ENCODE assay signal across 5 fruit fly cellular contexts in the genomic region with DNA sequence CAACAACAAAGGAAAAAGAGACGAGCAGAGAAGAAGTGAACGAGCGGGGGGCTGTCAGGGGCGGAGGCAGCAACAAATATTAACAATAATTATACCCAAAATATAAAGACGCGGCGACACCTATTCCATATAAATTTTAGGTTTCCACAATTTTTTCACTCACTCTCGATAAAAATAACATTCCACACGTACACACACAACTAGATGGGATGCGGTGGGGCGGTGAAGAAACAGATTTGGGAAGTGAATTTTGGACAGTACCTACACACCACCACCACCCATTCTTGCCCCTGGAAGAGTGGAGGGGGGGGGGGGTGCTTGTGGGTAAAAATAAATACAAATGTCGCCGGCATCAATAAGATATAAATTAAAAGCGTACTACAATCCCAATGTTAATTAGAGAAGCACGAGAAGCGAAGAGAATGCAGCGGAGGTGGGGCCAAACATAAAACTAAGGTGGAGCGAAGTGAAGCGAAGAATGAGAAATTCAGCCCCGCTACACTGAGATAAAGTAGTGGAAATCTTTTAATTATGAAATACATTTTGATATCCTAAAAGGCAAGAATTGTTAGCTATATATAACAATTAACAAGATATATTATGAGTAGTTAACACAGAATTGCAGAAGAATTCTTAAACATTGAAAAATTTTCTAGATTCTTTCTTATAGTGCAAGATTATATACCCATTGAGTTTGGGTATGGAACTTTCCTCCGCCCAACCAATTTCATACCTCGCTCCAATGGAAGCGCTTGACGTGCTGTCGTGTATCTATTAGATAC.
TF ChIP-seq lines count a peak whose summit lies in the region.

No protein-coding gene starts in this region.

- TF ChIP-seq CTCF in whole organism, embryonic (GFP tag; optimal IDR thresholded peaks at IDR 0.05; lab: Kevin White, UChicago), result no peak

TF ChIP-seq in whole organism, adult, 20 proteins besides CTCF, POLR2A, EP300 and RAD21:
- no peak for TF ChIP-seq cic (GFP tag; optimal IDR thresholded peaks at IDR 0.05; lab: Kevin White, UChicago)
- peak; percentile 1 for TF ChIP-seq kay (GFP tag; lab: Kevin White, UChicago; ENCODE audit: borderline replicate concordance)

TF ChIP-seq in whole organism, embryonic, 481 proteins besides CTCF, POLR2A, EP300 and RAD21 (continues in another document):
- TF ChIP-seq CG8089 (GFP tag; optimal IDR thresholded peaks at IDR 0.05; lab: Kevin White, UChicago), result peak; percentile 63
- no peak for TF ChIP-seq gro (GFP tag; optimal IDR thresholded peaks at IDR 0.05; lab: Kevin White, UChicago)
- TF ChIP-seq CG14050 (GFP tag; IDR thresholded peaks at IDR 0.05; lab: Robert Waterston, UW), result peak; percentile 36; the same call in 1 of the 3 replicates
- TF ChIP-seq CG16813 (GFP tag; IDR thresholded peaks at IDR 0.05; lab: Robert Waterston, UW; ENCODE audit: partially characterized antibody), result no peak
- no peak for TF ChIP-seq rib (GFP tag; IDR thresholded peaks at IDR 0.05; lab: Robert Waterston, UW)
- no peak for TF ChIP-seq CG42726 (GFP tag; IDR thresholded peaks at IDR 0.05; lab: Robert Waterston, UW; ENCODE audit: partially characterized antibody)
- no peak for TF ChIP-seq CG4328 (GFP tag; optimal IDR thresholded peaks at IDR 0.05; lab: Kevin White, UChicago)
- TF ChIP-seq CG12071 (GFP tag; optimal IDR thresholded peaks at IDR 0.05; lab: Kevin White, UChicago), result no peak
- TF ChIP-seq CG17359 (tag; optimal IDR thresholded peaks at IDR 0.05; lab: Kevin White, UChicago), result peak; percentile 59
- peak; percentile 49 for TF ChIP-seq ssp (GFP tag; IDR thresholded peaks at IDR 0.05; lab: Robert Waterston, UW)
- TF ChIP-seq dimm (GFP tag; IDR thresholded peaks at IDR 0.05; lab: Robert Waterston, UW), result peak; percentile 55
- no peak for TF ChIP-seq CG11696 (GFP tag; IDR thresholded peaks at IDR 0.05; lab: Robert Waterston, UW)
- TF ChIP-seq Deaf1 (tag; optimal IDR thresholded peaks at IDR 0.05; lab: Kevin White, UChicago), result no peak
- 0 out of 3 replicates have a peak, but pooled peaks have one; percentile 39 for TF ChIP-seq z (GFP tag; IDR thresholded peaks at IDR 0.05; lab: Robert Waterston, UW)
- no peak for TF ChIP-seq sqz (GFP tag; optimal IDR thresholded peaks at IDR 0.05; lab: Kevin White, UChicago)
- no peak for TF ChIP-seq CG4730 (GFP tag; IDR thresholded peaks at IDR 0.05; lab: Robert Waterston, UW)
- no peak for TF ChIP-seq CG10274 (GFP tag; optimal IDR thresholded peaks at IDR 0.05; lab: Kevin White, UChicago)
- TF ChIP-seq Chrac-16 (GFP tag; optimal IDR thresholded peaks at IDR 0.05; lab: Kevin White, UChicago), result peak; percentile 60
- TF ChIP-seq nerfin-1 (tag; optimal IDR thresholded peaks at IDR 0.05; lab: Kevin White, UChicago), result peak; percentile 31

TF ChIP-seq in whole organism, prepupa, 60 proteins besides CTCF, POLR2A, EP300 and RAD21 (continues in another document):
- no peak for TF ChIP-seq CG11762 (GFP tag; optimal IDR thresholded peaks at IDR 0.05; lab: Kevin White, UChicago; ENCODE audit: insufficient read depth)
- no peak for TF ChIP-seq cyc (GFP tag; optimal IDR thresholded peaks at IDR 0.05; lab: Kevin White, UChicago)
- peak; percentile 53 for TF ChIP-seq Eip78C (GFP tag; lab: Kevin White, UChicago)
- peak; percentile 11; the same call in 1 of the 3 replicates for TF ChIP-seq eg (GFP tag; IDR thresholded peaks at IDR 0.05; lab: Robert Waterston, UW)
- no peak for TF ChIP-seq CG7368 (GFP tag; optimal IDR thresholded peaks at IDR 0.05; lab: Kevin White, UChicago)
- 0 out of 2 replicates have a peak, but pooled peaks have one; percentile 16 for TF ChIP-seq CG15336 (GFP tag; IDR thresholded peaks at IDR 0.05; lab: Robert Waterston, UW)
- TF ChIP-seq esn (GFP tag; optimal IDR thresholded peaks at IDR 0.05; lab: Kevin White, UChicago), result peak; percentile 1
- no peak for TF ChIP-seq CG10631 (GFP tag; optimal IDR thresholded peaks at IDR 0.05; lab: Kevin White, UChicago)
- TF ChIP-seq CG9139 (GFP tag; optimal IDR thresholded peaks at IDR 0.05; lab: Kevin White, UChicago), result no peak
- TF ChIP-seq spab (GFP tag; optimal IDR thresholded peaks at IDR 0.05; lab: Kevin White, UChicago), result no peak
- no peak for TF ChIP-seq CG11902 (GFP tag; optimal IDR thresholded peaks at IDR 0.05; lab: Kevin White, UChicago)
- no peak for TF ChIP-seq pdm3 (GFP tag; optimal IDR thresholded peaks at IDR 0.05; lab: Kevin White, UChicago)
- no peak for TF ChIP-seq net (GFP tag; optimal IDR thresholded peaks at IDR 0.05; lab: Kevin White, UChicago)
- no peak for TF ChIP-seq CG6854 (GFP tag; optimal IDR thresholded peaks at IDR 0.05; lab: Kevin White, UChicago)
- peak; percentile 28 for TF ChIP-seq CG32006 (GFP tag; optimal IDR thresholded peaks at IDR 0.05; lab: Kevin White, UChicago)
- no peak for TF ChIP-seq CG8119 (GFP tag; IDR thresholded peaks at IDR 0.05; lab: Robert Waterston, UW)
- TF ChIP-seq vri (GFP tag; optimal IDR thresholded peaks at IDR 0.05; lab: Kevin White, UChicago), result no peak
- peak; percentile 10 for TF ChIP-seq Hr4 (GFP tag; optimal IDR thresholded peaks at IDR 0.05; lab: Kevin White, UChicago)
- TF ChIP-seq fd59A (GFP tag; optimal IDR thresholded peaks at IDR 0.05; lab: Kevin White, UChicago), result no peak
- TF ChIP-seq lz (GFP tag; optimal IDR thresholded peaks at IDR 0.05; lab: Kevin White, UChicago), result no peak
- TF ChIP-seq acj6 (GFP tag; optimal IDR thresholded peaks at IDR 0.05; lab: Kevin White, UChicago), result no peak

TF ChIP-seq in whole organism, pupa, 21 proteins besides CTCF, POLR2A, EP300 and RAD21:
- TF ChIP-seq CG8301 (tag; optimal IDR thresholded peaks at IDR 0.05; lab: Kevin White, UChicago), result peak; percentile 17
- TF ChIP-seq gl (tag; optimal IDR thresholded peaks at IDR 0.05; lab: Kevin White, UChicago), result no peak
- no peak for TF ChIP-seq CG10348 (GFP tag; IDR thresholded peaks at IDR 0.05; lab: Robert Waterston, UW)
- TF ChIP-seq CG8159 (tag; optimal IDR thresholded peaks at IDR 0.05; lab: Kevin White, UChicago), result no peak
- no peak for TF ChIP-seq Ets98B (GFP tag; IDR thresholded peaks at IDR 0.05; lab: Robert Waterston, UW)
- TF ChIP-seq Pif1B (GFP tag; optimal IDR thresholded peaks at IDR 0.05; lab: Kevin White, UChicago), result no peak
- TF ChIP-seq D1 (tag; optimal IDR thresholded peaks at IDR 0.05; lab: Kevin White, UChicago), result no peak
- peak; percentile 31 for TF ChIP-seq CG14655 (GFP tag; optimal IDR thresholded peaks at IDR 0.05; lab: Kevin White, UChicago)
- TF ChIP-seq EcR (GFP tag; optimal IDR thresholded peaks at IDR 0.05; lab: Kevin White, UChicago), result no peak
- TF ChIP-seq CG9948 (tag; optimal IDR thresholded peaks at IDR 0.05; lab: Kevin White, UChicago), result no peak
- TF ChIP-seq CG12605 (GFP tag; IDR thresholded peaks at IDR 0.05; lab: Robert Waterston, UW), result no peak
- TF ChIP-seq fd96Ca (GFP tag; IDR thresholded peaks at IDR 0.05; lab: Robert Waterston, UW), result no peak
TF ChIP-seq in whole organism, pupa: peak in this region for 2.

TF ChIP-seq in whole organism, wandering third instar larva, 38 proteins besides CTCF, POLR2A, EP300 and RAD21:
- TF ChIP-seq sv (GFP tag; optimal IDR thresholded peaks at IDR 0.05; lab: Kevin White, UChicago), result peak; percentile 24
- peak; percentile 5 for TF ChIP-seq OdsH (GFP tag; optimal IDR thresholded peaks at IDR 0.05; lab: Kevin White, UChicago)
- no peak for TF ChIP-seq Dif (GFP tag; optimal IDR thresholded peaks at IDR 0.05; lab: Kevin White, UChicago; ENCODE audit: partially characterized antibody)
